Fruit fly (Drosophila melanogaster) whole organism, embryonic: ENCODE measurements around the gene Caper.
A peak's percentile ranks its signal among the peaks of the same experiment; 100 is the strongest.

Experiments
- Abd-B ChIP-seq: fragments of 200-800 bp; sonication (Bioruptor generic); optimal IDR thresholded peaks from 2 replicates; lab custom pipeline; 2018; ENCODE audit warnings: missing biosample characterization, mild to moderate bottlenecking, missing genetic modification characterization, moderate library complexity
- Atf6 ChIP-seq: fragments of 200-800 bp; sonication (Bioruptor generic); IDR thresholded peaks from 2 replicates; pipeline ENCODE4 v1.3.6; 2022; ENCODE audit warnings: missing biosample characterization, missing genetic modification characterization
- CG10979 ChIP-seq: fragments of 200-800 bp; sonication (Bioruptor generic); optimal IDR thresholded peaks from 2 replicates; lab custom pipeline; 2018; ENCODE audit warnings: missing biosample characterization, mild to moderate bottlenecking, missing genetic modification characterization, moderate library complexity
- CG13296 ChIP-seq: fragments of 200-800 bp; sonication (Bioruptor generic); optimal IDR thresholded peaks from 3 replicates; lab custom pipeline; 2018; ENCODE audit warnings: missing biosample characterization, mild to moderate bottlenecking, missing genetic modification characterization
- CG17829 ChIP-seq: fragments of 200-800 bp; optimal IDR thresholded peaks from 2 replicates; lab custom pipeline; 2019; ENCODE audit warnings: missing biosample characterization, mild to moderate bottlenecking, missing genetic modification characterization, moderate library complexity
- CG2120 ChIP-seq: fragments of 200-800 bp; sonication (Bioruptor generic); optimal IDR thresholded peaks from 3 replicates; lab custom pipeline; 2016; ENCODE audit warnings: missing biosample characterization, missing genetic modification characterization
- CG2129 ChIP-seq: fragments of 200-800 bp; sonication (Bioruptor generic); IDR thresholded peaks from 2 replicates; pipeline ENCODE4 v1.3.6; 2022; ENCODE audit warnings: missing biosample characterization, missing genetic modification characterization; ENCODE audit not compliant: partially characterized antibody
- CG33557 ChIP-seq: fragments of 200-800 bp; sonication (Bioruptor generic); optimal IDR thresholded peaks from 2 replicates; lab custom pipeline; 2019; ENCODE audit warnings: missing biosample characterization, mild to moderate bottlenecking, missing genetic modification characterization, moderate library complexity
- CG3726 ChIP-seq: fragments of 200-800 bp; sonication (Bioruptor generic); IDR thresholded peaks from 3 replicates; pipeline ENCODE4, ENCODE4 v1.3.6; 2022; ENCODE audit warnings: missing biosample characterization, missing genetic modification characterization
- CG3838 ChIP-seq: fragments of 200-800 bp; sonication (Bioruptor generic); optimal IDR thresholded peaks from 3 replicates; lab custom pipeline; 2016; ENCODE audit warnings: missing biosample characterization, missing genetic modification characterization
- CG9797 ChIP-seq: fragments of 200-800 bp; sonication (Bioruptor generic); optimal IDR thresholded peaks from 3 replicates; lab custom pipeline; 2018; ENCODE audit warnings: missing biosample characterization, mild to moderate bottlenecking, missing genetic modification characterization
- CHES-1-like ChIP-seq: fragments of 200-800 bp; sonication (Bioruptor generic); optimal IDR thresholded peaks from 2 replicates; lab custom pipeline; 2016; ENCODE audit warnings: missing biosample characterization, missing genetic modification characterization
- D19A ChIP-seq: fragments of 200-800 bp; optimal IDR thresholded peaks from 3 replicates; lab custom pipeline; 2019; ENCODE audit warnings: missing biosample characterization, mild to moderate bottlenecking, missing genetic modification characterization, moderate library complexity
- Dad ChIP-seq: fragments of 200-800 bp; sonication (Bioruptor generic); optimal IDR thresholded peaks from 3 replicates; lab custom pipeline; 2016; ENCODE audit warnings: missing biosample characterization, missing genetic modification characterization
- Doc2 ChIP-seq: fragments of 200-800 bp; sonication (Bioruptor generic); IDR thresholded peaks from 2 replicates; pipeline ENCODE4 v1.3.6; 2022; ENCODE audit warnings: missing biosample characterization, missing genetic modification characterization
- Drgx ChIP-seq: fragments of 200-800 bp; sonication (Bioruptor generic); IDR thresholded peaks from 2 replicates; pipeline ENCODE4 v1.3.6; 2022; ENCODE audit warnings: missing biosample characterization, missing genetic modification characterization
- Fer2 ChIP-seq: fragments of 200-800 bp; sonication (Bioruptor generic); optimal IDR thresholded peaks from 2 replicates; lab custom pipeline; 2018; ENCODE audit warnings: missing biosample characterization, mild to moderate bottlenecking, missing genetic modification characterization, moderate library complexity
- Gsc ChIP-seq: fragments of 200-800 bp; sonication (Bioruptor generic); IDR thresholded peaks from 2 replicates; pipeline ENCODE4 v1.3.6; 2022; ENCODE audit warnings: missing biosample characterization, missing genetic modification characterization
- Hey ChIP-seq: fragments of 200-800 bp; sonication (Bioruptor generic); optimal IDR thresholded peaks from 3 replicates; lab custom pipeline; 2018; ENCODE audit warnings: missing biosample characterization, mild to moderate bottlenecking, missing genetic modification characterization
- Hr3 ChIP-seq: fragments of 200-800 bp; sonication (Bioruptor generic); optimal IDR thresholded peaks from 3 replicates; lab custom pipeline; 2016; ENCODE audit warnings: missing biosample characterization, missing genetic modification characterization
- Hr78 ChIP-seq, 2 experiments: fragments of 200-800 bp in 1 of 2; fragments of >200 bp in 1 of 2; sonication (Bioruptor generic) in 1 of 2; optimal IDR thresholded peaks; 2 replicates each; lab custom pipeline; 2017 to 2019; ENCODE audit warnings: missing biosample characterization in 2 of 2, missing genetic modification characterization in 2 of 2, mild to moderate bottlenecking in 1 of 2, moderate library complexity in 1 of 2
- Lhr ChIP-seq: fragments of 200-800 bp; sonication (Bioruptor generic); optimal IDR thresholded peaks from 3 replicates; lab custom pipeline; 2017; ENCODE audit warnings: mild to moderate bottlenecking, missing biosample characterization, missing genetic modification reagents, missing genetic modification characterization
- Ptx1 ChIP-seq: fragments of 200-800 bp; sonication (Bioruptor generic); IDR thresholded peaks from 2 replicates; pipeline ENCODE4 v1.3.6; 2022; ENCODE audit warnings: missing biosample characterization, missing genetic modification characterization
- Taf1 ChIP-seq: fragments of 200-800 bp; sonication (Bioruptor generic); IDR thresholded peaks from 2 replicates; pipeline ENCODE4 v1.3.6; 2022; ENCODE audit warnings: missing biosample characterization, missing genetic modification characterization
- Xrp1 ChIP-seq: fragments of 200-800 bp; sonication (Bioruptor generic); IDR thresholded peaks from 2 replicates; pipeline ENCODE4 v1.3.6; 2022; ENCODE audit warnings: missing biosample characterization, missing genetic modification characterization
- ato ChIP-seq: fragments of 200-800 bp; sonication (Bioruptor generic); IDR thresholded peaks from 2 replicates; pipeline ENCODE4 v1.3.6; 2022; ENCODE audit warnings: missing biosample characterization, missing genetic modification characterization; ENCODE audit not compliant: partially characterized antibody
- br ChIP-seq: fragments of >200 bp; optimal IDR thresholded peaks from 2 replicates; lab custom pipeline; 2017
- bsh ChIP-seq, 2 experiments: fragments of 200-800 bp; sonication (Bioruptor generic); optimal IDR thresholded peaks; 2 replicates each; lab custom pipeline; 2017 to 2018; ENCODE audit warnings: mild to moderate bottlenecking in 2 of 2, missing biosample characterization in 2 of 2, missing genetic modification characterization in 2 of 2, moderate library complexity in 1 of 2
- chif ChIP-seq, 2 experiments: fragments of 200-800 bp; sonication (Bioruptor generic); optimal IDR thresholded peaks; 3 replicates each; lab custom pipeline; 2016; ENCODE audit warnings: missing biosample characterization in 2 of 2, missing genetic modification characterization in 2 of 2
- crol ChIP-seq: fragments of 200-800 bp; sonication (Bioruptor generic); IDR thresholded peaks from 2 replicates; pipeline ENCODE4 v1.3.6; 2022; ENCODE audit warnings: missing biosample characterization, missing genetic modification characterization
- danr ChIP-seq: fragments of 200-800 bp; sonication (Bioruptor generic); IDR thresholded peaks from 2 replicates; pipeline ENCODE4 v1.3.6; 2022; ENCODE audit warnings: missing biosample characterization, missing genetic modification characterization
- dpn ChIP-seq, 2 experiments: fragments of 200-800 bp; sonication (Bioruptor generic); optimal IDR thresholded peaks; 3 replicates each; lab custom pipeline; 2016; ENCODE audit warnings: missing biosample characterization in 2 of 2, missing genetic modification characterization in 2 of 2
- eyg ChIP-seq: fragments of 200-800 bp; sonication (Bioruptor generic); optimal IDR thresholded peaks from 3 replicates; lab custom pipeline; 2016; ENCODE audit warnings: missing biosample characterization, missing genetic modification characterization
- fru ChIP-seq: fragments of >200 bp; optimal IDR thresholded peaks from 2 replicates; lab custom pipeline; 2017
- ham ChIP-seq: fragments of 200-800 bp; sonication (Bioruptor generic); IDR thresholded peaks from 2 replicates; pipeline ENCODE4 v1.3.6; 2022; ENCODE audit warnings: missing biosample characterization, missing genetic modification characterization
- hbn ChIP-seq: fragments of 200-800 bp; sonication (Bioruptor generic); IDR thresholded peaks from 2 replicates; pipeline ENCODE4 v1.3.6; 2022; ENCODE audit warnings: missing biosample characterization, missing genetic modification characterization; ENCODE audit not compliant: partially characterized antibody
- insv ChIP-seq, 2 experiments: fragments of 200-800 bp; sonication (Bioruptor generic); optimal IDR thresholded peaks; 3 replicates each; lab custom pipeline; 2016 to 2018; ENCODE audit warnings: missing biosample characterization in 2 of 2, missing genetic modification characterization in 2 of 2
- jing ChIP-seq: fragments of 200-800 bp; sonication (Bioruptor generic); optimal IDR thresholded peaks from 2 replicates; lab custom pipeline; 2018; ENCODE audit warnings: missing biosample characterization, mild to moderate bottlenecking, missing genetic modification characterization
- lola ChIP-seq, 3 experiments: fragments of >200 bp in 2 of 3; fragments of 200-800 bp in 1 of 3; sonication (Bioruptor generic) in 1 of 3; optimal IDR thresholded peaks; 2 replicates each; lab custom pipeline; 2017 to 2019; ENCODE audit warnings: missing biosample characterization in 3 of 3, missing genetic modification characterization in 3 of 3, mild to moderate bottlenecking in 1 of 3, moderate library complexity in 1 of 3
- nom ChIP-seq: fragments of 200-800 bp; sonication (Bioruptor generic); optimal IDR thresholded peaks from 2 replicates; lab custom pipeline; 2017; ENCODE audit warnings: missing biosample characterization, missing genetic modification characterization, mild to moderate bottlenecking, moderate library complexity, missing genetic modification reagents
- org-1 ChIP-seq: fragments of 200-800 bp; sonication (Bioruptor generic); optimal IDR thresholded peaks from 2 replicates; lab custom pipeline; 2017; ENCODE audit warnings: missing biosample characterization, missing genetic modification characterization
- psq ChIP-seq: fragments of 200-800 bp; sonication (Bioruptor generic); optimal IDR thresholded peaks from 2 replicates; lab custom pipeline; 2017; ENCODE audit warnings: missing biosample characterization, missing genetic modification characterization
- pum ChIP-seq: fragments of 200-800 bp; sonication (Bioruptor generic); optimal IDR thresholded peaks from 2 replicates; lab custom pipeline; 2016; ENCODE audit warnings: missing biosample characterization, missing genetic modification characterization
- repo ChIP-seq: fragments of 200-800 bp; sonication (Bioruptor generic); optimal IDR thresholded peaks from 2 replicates; lab custom pipeline; 2016; ENCODE audit warnings: missing biosample characterization, missing genetic modification characterization
- sens ChIP-seq: fragments of 200-800 bp; sonication (Bioruptor generic); peaks from one replicate; lab custom pipeline; 2016; ENCODE audit warnings: missing biosample characterization, missing genetic modification characterization
- slbo ChIP-seq: fragments of 200-800 bp; sonication (Bioruptor generic); IDR thresholded peaks from 2 replicates; pipeline ENCODE4 v1.3.6; 2022; ENCODE audit warnings: missing biosample characterization, missing genetic modification characterization
- slp2 ChIP-seq: fragments of 200-800 bp; sonication (Bioruptor generic); optimal IDR thresholded peaks from 2 replicates; lab custom pipeline; 2016; ENCODE audit warnings: missing biosample characterization, missing genetic modification characterization
- sob ChIP-seq: fragments of 200-800 bp; sonication (Bioruptor generic); IDR thresholded peaks from 2 replicates; pipeline ENCODE4 v1.3.6; 2022; ENCODE audit warnings: missing biosample characterization, missing genetic modification characterization
- unpg ChIP-seq: fragments of 200-800 bp; sonication (Bioruptor generic); optimal IDR thresholded peaks from 3 replicates; lab custom pipeline; 2018; ENCODE audit warnings: missing biosample characterization, mild to moderate bottlenecking, missing genetic modification characterization, moderate library complexity
- yki ChIP-seq: fragments of >200 bp; optimal IDR thresholded peaks from 3 replicates; lab custom pipeline; 2018
- zfh1 ChIP-seq: fragments of 200-800 bp; sonication (Bioruptor generic); IDR thresholded peaks from 3 replicates; pipeline ENCODE4 v1.3.6; 2022; ENCODE audit warnings: missing biosample characterization, missing genetic modification characterization

Caper gene

dm6 chr2L:7038404-7039341, 6.2 kb downstream of the Caper start (continued):
- TF ChIP-seq Xrp1 (GFP tag; lab: Robert Waterston, UW) (no peak), slbo (no peak), danr (GFP tag; lab: Robert Waterston, UW) (no peak), CG13296 (GFP tag; lab: Kevin White, UChicago) (no peak), CHES-1-like (no peak), crol (peak; percentile 81), zfh1 (GFP tag; lab: Robert Waterston, UW) (no peak), CG10979 (tag; lab: Kevin White, UChicago) (no peak), sens (GFP tag; lab: Kevin White, UChicago) (peak; percentile 14), Hr3 (GFP tag; lab: Kevin White, UChicago) (no peak), Dad (GFP tag; lab: Kevin White, UChicago) (no peak), CG3726 (no peak), org-1 (no peak), unpg (no peak), Hr78 (GFP tag; optimal IDR thresholded peaks at IDR 0.05; lab: Kevin White, UChicago) (peak in 1 of 2 experiments; percentile 90), eyg (GFP tag; lab: Kevin White, UChicago) (no peak), psq (GFP tag; lab: Kevin White, UChicago) (no peak), hbn (no peak), CG33557 (no peak), sob (GFP tag; lab: Robert Waterston, UW) (no peak), Doc2 (GFP tag; lab: Robert Waterston, UW) (no peak), lola (GFP tag; optimal IDR thresholded peaks at IDR 0.05; lab: Kevin White, UChicago) (no peak), bsh (GFP tag; optimal IDR thresholded peaks at IDR 0.05; lab: Kevin White, UChicago) (no peak), nom (GFP tag; lab: Kevin White, UChicago) (no peak), fru (no peak), yki (lab: Kevin White, UChicago) (no peak), CG17829 (tag; lab: Kevin White, UChicago) (no peak), Abd-B (peak; percentile 27), ato (GFP tag; lab: Robert Waterston, UW) (no peak), Hey (no peak), chif (GFP tag; optimal IDR thresholded peaks at IDR 0.05; lab: Kevin White, UChicago) (no peak), D19A (tag; lab: Kevin White, UChicago) (no peak), Fer2 (tag; lab: Kevin White, UChicago) (no peak), Ptx1 (GFP tag; lab: Robert Waterston, UW) (no peak), jing (no peak), pum (GFP tag; lab: Kevin White, UChicago) (no peak), CG2129 (GFP tag; lab: Robert Waterston, UW) (no peak), insv (GFP tag; optimal IDR thresholded peaks at IDR 0.05; lab: Kevin White, UChicago) (no peak), Gsc (GFP tag; lab: Robert Waterston, UW) (no peak), br (lab: Kevin White, UChicago) (no peak), ham (GFP tag; lab: Robert Waterston, UW) (no peak), CG3838 (GFP tag; lab: Kevin White, UChicago) (no peak), dpn (GFP tag; optimal IDR thresholded peaks at IDR 0.05; lab: Kevin White, UChicago) (no peak), Taf1 (GFP tag; lab: Robert Waterston, UW) (no peak), Atf6 (GFP tag; lab: Robert Waterston, UW) (no peak), Lhr (GFP tag; lab: Kevin White, UChicago) (no peak), slp2 (no peak), CG9797 (no peak), Drgx (GFP tag; lab: Robert Waterston, UW) (no peak), repo (GFP tag; lab: Kevin White, UChicago) (no peak), CG2120 (no peak)
